Fruit fly (Drosophila melanogaster): Measurements from ENCODE around the gene CG32669.

The CG32669 gene

DNA sequence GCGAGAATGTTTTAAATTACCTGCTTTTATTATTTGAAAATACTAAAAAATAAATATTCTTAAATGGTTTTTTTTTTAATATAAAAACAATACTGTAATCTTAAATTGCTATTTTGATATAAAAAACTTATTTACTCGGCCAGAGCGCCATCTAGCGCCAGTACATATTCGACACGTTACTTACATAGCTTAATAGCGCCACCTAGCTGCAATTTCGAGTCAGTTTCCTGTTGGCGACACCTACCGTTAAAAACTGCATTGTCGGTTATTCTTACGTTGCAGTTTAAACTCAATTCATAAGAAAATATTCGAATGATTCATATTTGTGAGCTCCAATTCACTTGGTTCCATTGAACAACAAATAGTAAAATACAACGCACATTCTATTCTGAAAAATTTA lies 12.5 kb downstream of the CG32669 start (continued):
- TF ChIP-seq CG11247 (GFP tag; IDR thresholded peaks at IDR 0.05) = peak; percentile 69
- TF ChIP-seq bab2 (GFP tag; optimal IDR thresholded peaks at IDR 0.05) = peak; percentile 66
- TF ChIP-seq CG12104 (GFP tag; optimal IDR thresholded peaks at IDR 0.05) = no peak
- no peak for TF ChIP-seq CG11093 (GFP tag; IDR thresholded peaks at IDR 0.05)
- TF ChIP-seq CG6765 (GFP tag; optimal IDR thresholded peaks at IDR 0.05) = no peak
- TF ChIP-seq Dip2 (GFP tag; IDR thresholded peaks at IDR 0.05) = no peak
- TF ChIP-seq dpn (GFP tag; optimal IDR thresholded peaks at IDR 0.05) = peak; percentile 71
- TF ChIP-seq so (GFP tag; IDR thresholded peaks at IDR 0.05) = no peak
- peak; percentile 14 for TF ChIP-seq CG3163 (GFP tag; optimal IDR thresholded peaks at IDR 0.05)
- peak; percentile 41 for TF ChIP-seq Ssrp (tag; optimal IDR thresholded peaks at IDR 0.05)
- peak; percentile 23 for TF ChIP-seq dm (GFP tag; optimal IDR thresholded peaks at IDR 0.05)
- peak; percentile 10 for TF ChIP-seq CG10431 (GFP tag; optimal IDR thresholded peaks at IDR 0.05)
- peak; percentile 70 for TF ChIP-seq Hr3 (GFP tag; optimal IDR thresholded peaks at IDR 0.05)
- no peak for TF ChIP-seq ara (GFP tag; IDR thresholded peaks at IDR 0.05)
- peak; percentile 42 for TF ChIP-seq Atf3 (GFP tag; optimal IDR thresholded peaks at IDR 0.05)
- TF ChIP-seq gsb-n (tag; optimal IDR thresholded peaks at IDR 0.05) = peak; percentile 31
- peak; percentile 53 for TF ChIP-seq HHEX (GFP tag; optimal IDR thresholded peaks at IDR 0.05)
- no peak for TF ChIP-seq odd (GFP tag; optimal IDR thresholded peaks at IDR 0.05)
- peak; percentile 35 for TF ChIP-seq CG13894 (tag; optimal IDR thresholded peaks at IDR 0.05)
- no peak for TF ChIP-seq CG3838 (GFP tag; optimal IDR thresholded peaks at IDR 0.05)
- peak; percentile 52 for TF ChIP-seq CG13624 (GFP tag; optimal IDR thresholded peaks at IDR 0.05)
- TF ChIP-seq CG5180 (GFP tag; optimal IDR thresholded peaks at IDR 0.05) = no peak
- TF ChIP-seq amos (GFP tag; IDR thresholded peaks at IDR 0.05; ENCODE audit: partially characterized antibody) = peak; percentile 66
- peak; percentile 44 for TF ChIP-seq pita (GFP tag; optimal IDR thresholded peaks at IDR 0.05)
- no peak for TF ChIP-seq CG11723 (GFP tag; optimal IDR thresholded peaks at IDR 0.05)
- peak; percentile 40; the same call in 1 of the 2 replicates for TF ChIP-seq CG5953 (GFP tag; IDR thresholded peaks at IDR 0.05)
- peak; percentile 73 for TF ChIP-seq Meics (GFP tag; optimal IDR thresholded peaks at IDR 0.05)
- no peak for TF ChIP-seq Hr78 (GFP tag; optimal IDR thresholded peaks at IDR 0.05)
- TF ChIP-seq vvl (GFP tag; IDR thresholded peaks at IDR 0.05) = peak; percentile 75; the same call in 1 of the 2 replicates
- peak; percentile 32 for TF ChIP-seq CHES-1-like (GFP tag; optimal IDR thresholded peaks at IDR 0.05)
- TF ChIP-seq Poxn (GFP tag; IDR thresholded peaks at IDR 0.05) = no peak
- no peak for TF ChIP-seq CG1792 (GFP tag; optimal IDR thresholded peaks at IDR 0.05)
- peak; percentile 34 for TF ChIP-seq CG3407 (GFP tag; optimal IDR thresholded peaks at IDR 0.05)
- TF ChIP-seq bowl (GFP tag; IDR thresholded peaks at IDR 0.05) = no peak
- peak; percentile 58 for TF ChIP-seq kay (GFP tag; optimal IDR thresholded peaks at IDR 0.05)
- TF ChIP-seq Asciz (GFP tag; optimal IDR thresholded peaks at IDR 0.05) = peak; percentile 6
- no peak for TF ChIP-seq CG15011 (GFP tag; optimal IDR thresholded peaks at IDR 0.05)
- peak; percentile 18 for TF ChIP-seq pb (GFP tag; optimal IDR thresholded peaks at IDR 0.05)
- TF ChIP-seq trh (GFP tag; optimal IDR thresholded peaks at IDR 0.05) = peak; percentile 50
- TF ChIP-seq Vsx1 (GFP tag; optimal IDR thresholded peaks at IDR 0.05) = no peak
- peak; percentile 61 for TF ChIP-seq CG1602 (GFP tag; optimal IDR thresholded peaks at IDR 0.05)
- no peak for TF ChIP-seq BEAF-32 (GFP tag; optimal IDR thresholded peaks at IDR 0.05)
- no peak for TF ChIP-seq CG11696 (GFP tag; IDR thresholded peaks at IDR 0.05)
- TF ChIP-seq CG11398 (GFP tag; optimal IDR thresholded peaks at IDR 0.05) = peak; percentile 22
- TF ChIP-seq Hmr (GFP tag; optimal IDR thresholded peaks at IDR 0.05) = peak; percentile 73
- TF ChIP-seq CG12659 (GFP tag; optimal IDR thresholded peaks at IDR 0.05) = peak; percentile 55
- peak; percentile 74 for TF ChIP-seq Dbx (GFP tag; IDR thresholded peaks at IDR 0.05)
- peak; percentile 44; the same call in 2 of the 3 replicates for TF ChIP-seq CG6791 (GFP tag; IDR thresholded peaks at IDR 0.05; ENCODE audit: partially characterized antibody)
- TF ChIP-seq CG34422 (GFP tag; IDR thresholded peaks at IDR 0.05) = peak; percentile 63; the same call in 1 of the 3 replicates
- no peak for TF ChIP-seq Xrp1 (GFP tag; IDR thresholded peaks at IDR 0.05)
- no peak; the same call in 1 of the 2 replicates for TF ChIP-seq H2.0 (GFP tag; IDR thresholded peaks at IDR 0.05)

Measured in whole organism, embryonic.